Worm (Caenorhabditis elegans): ENCODE measurements around the gene aff-1.

The aff-1 gene

DNA sequence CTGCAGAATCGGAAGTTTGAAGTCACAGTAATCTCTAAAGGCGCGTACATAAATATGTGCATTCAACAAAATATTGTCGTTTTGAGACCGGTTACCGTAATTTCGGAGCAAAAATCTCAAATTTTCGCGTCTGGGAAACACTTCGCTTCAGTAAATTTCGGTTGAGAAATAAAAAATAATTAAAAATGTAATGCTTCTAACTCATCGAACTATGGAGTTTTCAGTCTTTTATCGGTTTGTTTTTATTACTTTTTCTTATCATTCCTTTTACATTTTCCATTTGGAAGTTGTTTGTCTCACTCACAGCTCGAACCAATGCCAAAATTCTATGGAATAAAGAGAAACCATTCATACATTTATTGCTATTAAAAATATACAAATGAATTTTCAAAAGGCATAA, 24.7 kb upstream of the aff-1 start (continued):
- TF ChIP-seq D2030.7 (GFP tag; IDR thresholded peaks at IDR 0.05) = no peak
- no peak for TF ChIP-seq Y95B8A.8 (GFP tag; IDR thresholded peaks at IDR 0.05)
- no peak for TF ChIP-seq mxl-1 (tag; optimal IDR thresholded peaks at IDR 0.05)
- no peak for TF ChIP-seq ztf-28 (GFP tag; IDR thresholded peaks at IDR 0.05)
- no peak for TF ChIP-seq B0035.1 (tag; optimal IDR thresholded peaks at IDR 0.05)
- TF ChIP-seq Y53G8AR.9 (GFP tag; conservative IDR thresholded peaks at IDR 0.05) = no peak; the same call in 1 of the 2 replicates
- TF ChIP-seq nhr-90 (tag; optimal IDR thresholded peaks at IDR 0.05) = peak; percentile 60
- TF ChIP-seq ztf-25 (GFP tag; IDR thresholded peaks at IDR 0.05) = no peak
- no peak for TF ChIP-seq lag-1 (GFP tag; IDR thresholded peaks at IDR 0.05)
- 0 out of 2 replicates have a peak, but pooled peaks have one; percentile 21 for TF ChIP-seq B0019.2 (GFP tag; conservative IDR thresholded peaks at IDR 0.05)
- TF ChIP-seq sea-2 (GFP tag; IDR thresholded peaks at IDR 0.05) = no peak
- 0 out of 2 replicates have a peak, but pooled peaks have one; percentile 19 for TF ChIP-seq hsf-1 (GFP tag; IDR thresholded peaks at IDR 0.05)
- TF ChIP-seq zfh-2 (GFP tag; conservative IDR thresholded peaks at IDR 0.05) = no peak
- TF ChIP-seq snpc-1.3 (tag; optimal IDR thresholded peaks at IDR 0.05; ENCODE audit: insufficient read depth) = no peak
- peak; percentile 53; the same call in 1 of the 2 replicates for TF ChIP-seq B0336.3 (GFP tag; IDR thresholded peaks at IDR 0.05)
- TF ChIP-seq hlh-12 (tag; optimal IDR thresholded peaks at IDR 0.05) = no peak
- no peak for TF ChIP-seq attf-6 (GFP tag; IDR thresholded peaks at IDR 0.05)
- TF ChIP-seq cebp-2 (GFP tag; IDR thresholded peaks at IDR 0.05) = 0 out of 2 replicates have a peak, but pooled peaks have one; percentile 24
- peak; percentile 42 for TF ChIP-seq hmg-1.2 (GFP tag; IDR thresholded peaks at IDR 0.05)
- TF ChIP-seq F57C9.4 (tag; optimal IDR thresholded peaks at IDR 0.05) = no peak
- TF ChIP-seq fkh-3 (tag; optimal IDR thresholded peaks at IDR 0.05) = no peak
- TF ChIP-seq snpc-1.1 (tag; optimal IDR thresholded peaks at IDR 0.05; ENCODE audit: insufficient read depth) = no peak
- no peak for TF ChIP-seq zim-3 (tag; optimal IDR thresholded peaks at IDR 0.05)
- no peak for TF ChIP-seq nhr-179 (tag; optimal IDR thresholded peaks at IDR 0.05)
- peak; percentile 54 for TF ChIP-seq lin-40 (tag; optimal IDR thresholded peaks at IDR 0.05)
- TF ChIP-seq ccch-3 (GFP tag; optimal IDR thresholded peaks at IDR 0.05) = no peak
- TF ChIP-seq ceh-100 (GFP tag; IDR thresholded peaks at IDR 0.05) = no peak
- TF ChIP-seq Y53F4B.3 (GFP tag; IDR thresholded peaks at IDR 0.05) = no peak
- no peak for TF ChIP-seq egrh-3 (GFP tag; IDR thresholded peaks at IDR 0.05)
- no peak for TF ChIP-seq aptf-2 (GFP tag; conservative IDR thresholded peaks at IDR 0.05)
- TF ChIP-seq athp-1 (tag; optimal IDR thresholded peaks at IDR 0.05) = peak; percentile 56
- TF ChIP-seq dpff-1 (tag; optimal IDR thresholded peaks at IDR 0.05) = no peak
- TF ChIP-seq ztf-22 (GFP tag; optimal IDR thresholded peaks at IDR 0.05) = no peak
- TF ChIP-seq him-1 (tag; optimal IDR thresholded peaks at IDR 0.05) = peak; percentile 44
- no peak for TF ChIP-seq xnd-1 (tag; optimal IDR thresholded peaks at IDR 0.05)
- TF ChIP-seq cebp-1 (GFP tag; IDR thresholded peaks at IDR 0.05) = 0 out of 2 replicates have a peak, but pooled peaks have one; percentile 45
- peak; percentile 82 for TF ChIP-seq cebp-1 (tag; optimal IDR thresholded peaks at IDR 0.05)
- no peak for TF ChIP-seq F57A8.1 (GFP tag; optimal IDR thresholded peaks at IDR 0.05)
- no peak for TF ChIP-seq snpc-4 (GFP tag; optimal IDR thresholded peaks at IDR 0.05)
- TF ChIP-seq snpc-4 (tag; optimal IDR thresholded peaks at IDR 0.05) = peak in 1 of 4 experiments; percentile 7
- peak; percentile 34 for TF ChIP-seq K12H6.12 (tag; optimal IDR thresholded peaks at IDR 0.05)
- no peak for TF ChIP-seq gei-17 (GFP tag; optimal IDR thresholded peaks at IDR 0.05)
- no peak for TF ChIP-seq hlh-26 (GFP tag; conservative IDR thresholded peaks at IDR 0.05)
- TF ChIP-seq lin-26 (GFP tag; IDR thresholded peaks at IDR 0.05) = no peak
- peak; percentile 59 for TF ChIP-seq ztf-26 (tag; optimal IDR thresholded peaks at IDR 0.05)
- TF ChIP-seq let-607 (tag; optimal IDR thresholded peaks at IDR 0.05) = peak in 1 of 2 experiments; percentile 4
- TF ChIP-seq snpc-3.4 (tag; optimal IDR thresholded peaks at IDR 0.05) = no peak
- TF ChIP-seq ceh-58 (GFP tag; IDR thresholded peaks at IDR 0.05) = no peak
- no peak for TF ChIP-seq mcd-1 (GFP tag; IDR thresholded peaks at IDR 0.05)
